Worm (Caenorhabditis elegans) whole organism, young adult: ENCODE results near the gene K08D8.4.

Source experiments
- F33H1.4 ChIP-seq: fragments of 200-800 bp; sonication (Bioruptor generic); IDR thresholded peaks from 2 replicates; pipeline ENCODE4 v1.3.6; 2022; ENCODE audit warnings: missing genetic modification reagents, missing genetic modification characterization, missing compliant biosample characterization
- Y95B8A.8 ChIP-seq: fragments of 200-800 bp; sonication (Bioruptor generic); IDR thresholded peaks from 2 replicates; pipeline ENCODE4 v1.3.6; 2022; ENCODE audit warnings: missing genetic modification reagents, missing genetic modification characterization, missing compliant biosample characterization
- athp-1 ChIP-seq: sonication (generic microtip); optimal IDR thresholded peaks from 2 replicates; lab custom pipeline; 2017; ENCODE audit warnings: mild to moderate bottlenecking, missing genetic modification characterization, missing compliant biosample characterization
- ceh-79 ChIP-seq: sonication (generic microtip); optimal IDR thresholded peaks from 2 replicates; lab custom pipeline; 2017; ENCODE audit warnings: mild to moderate bottlenecking, missing genetic modification characterization, missing compliant biosample characterization
- dpl-1 ChIP-seq: fragments of 150-350 bp; optimal IDR thresholded peaks from 2 replicates; lab custom pipeline; 2014; ENCODE audit warnings: missing biosample characterization, missing genetic modification reagents, missing genetic modification characterization
- ets-4 ChIP-seq: fragments of 200-800 bp; sonication (Bioruptor generic); optimal IDR thresholded peaks from 2 replicates; lab custom pipeline; 2018; ENCODE audit warnings: mild to moderate bottlenecking, missing genetic modification characterization, missing compliant biosample characterization
- snpc-1.1 ChIP-seq: sonication (generic microtip); optimal IDR thresholded peaks from 2 replicates; lab custom pipeline; 2017; ENCODE audit warnings: missing genetic modification characterization, mild to moderate bottlenecking, missing compliant biosample characterization, antibody characterized with exemption, moderate library complexity, missing genotype, missing genetic modification reagents; ENCODE audit not compliant: insufficient read depth
- snpc-4 ChIP-seq, 5 experiments: fragments of 150-350 bp in 1 of 5; sonication (generic microtip) in 4 of 5; optimal IDR thresholded peaks; 2 replicates each; lab custom pipeline; 2014 to 2018; ENCODE audit warnings: missing genetic modification characterization in 5 of 5, missing biosample characterization in 3 of 5, antibody characterized with exemption in 2 of 5, mild to moderate bottlenecking in 2 of 5, missing compliant biosample characterization in 2 of 5, missing genotype in 2 of 5, moderate library complexity in 2 of 5, missing genetic modification reagents in 1 of 5
- unc-130 ChIP-seq: sonication (generic microtip); optimal IDR thresholded peaks from 2 replicates; lab custom pipeline; 2016; ENCODE audit warnings: missing genetic modification reagents, missing genetic modification characterization, missing compliant biosample characterization

DNA sequence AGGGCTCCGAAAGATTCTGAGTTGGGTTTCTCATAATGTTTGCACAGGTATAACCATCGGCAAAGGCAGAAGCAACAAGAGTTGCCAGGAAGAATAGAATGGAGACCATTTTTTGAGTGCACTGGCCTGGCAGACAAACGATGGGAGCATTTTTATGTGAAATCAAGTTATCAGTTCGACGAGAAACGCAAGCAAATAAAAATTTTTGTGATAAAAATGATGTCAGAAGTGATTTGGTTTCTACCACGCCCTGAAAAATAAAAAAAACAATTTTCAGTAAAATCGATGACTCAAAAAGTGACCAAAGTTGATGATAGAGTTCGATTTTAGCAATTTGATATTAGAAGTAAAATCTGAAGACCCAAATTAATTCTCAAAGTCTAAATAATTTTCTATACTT, at the start of gene K08D8.4:
- no peak for TF ChIP-seq snpc-4 (GFP tag; optimal IDR thresholded peaks at IDR 0.05; lab: Kevin White, UChicago)
- TF ChIP-seq snpc-4 (tag; optimal IDR thresholded peaks at IDR 0.05; lab: Kevin White, UChicago) = no peak
- TF ChIP-seq ets-4 (GFP tag; lab: Kevin White, UChicago) = no peak
- no peak for TF ChIP-seq athp-1 (tag; lab: Kevin White, UChicago)
- TF ChIP-seq unc-130 = no peak
- TF ChIP-seq F33H1.4 (GFP tag; lab: Robert Waterston, UW) = no peak
- no peak for TF ChIP-seq Y95B8A.8 (GFP tag; lab: Robert Waterston, UW)
- no peak for TF ChIP-seq snpc-1.1 (tag; lab: Kevin White, UChicago)
- TF ChIP-seq dpl-1 (GFP tag; lab: Kevin White, UChicago) = no peak
- TF ChIP-seq ceh-79 (tag; lab: Kevin White, UChicago) = no peak
